Fruit fly (Drosophila melanogaster) whole organism, wandering third instar larva: ENCODE results near the gene CAH9.

Source experiments
- Abd-B ChIP-seq: fragments of >200 bp; optimal IDR thresholded peaks from 2 replicates; lab custom pipeline; 2017; ENCODE audit warnings: missing biosample characterization, missing genetic modification characterization
- CG32264 ChIP-seq: fragments of 200-800 bp; sonication (Bioruptor generic); optimal IDR thresholded peaks from 2 replicates; lab custom pipeline; 2016; ENCODE audit warnings: missing biosample characterization, missing genetic modification characterization
- CG9705 ChIP-seq: fragments of 200-800 bp; sonication (Bioruptor generic); optimal IDR thresholded peaks from 2 replicates; lab custom pipeline; 2018; ENCODE audit warnings: missing biosample characterization, mild to moderate bottlenecking, missing genetic modification characterization
- CrebA ChIP-seq: fragments of 200-800 bp; sonication (Bioruptor generic); optimal IDR thresholded peaks from 2 replicates; lab custom pipeline; 2016; ENCODE audit warnings: missing biosample characterization, mild to moderate bottlenecking, missing genetic modification characterization, borderline replicate concordance
- Dfd ChIP-seq: fragments of >200 bp; optimal IDR thresholded peaks from 2 replicates; lab custom pipeline; 2017; ENCODE audit warnings: missing biosample characterization, missing genetic modification characterization
- Dif ChIP-seq: fragments of 200-275, 200-300 bp; sonication (Bioruptor generic); optimal IDR thresholded peaks from 2 replicates; lab custom pipeline; 2018; ENCODE audit warnings: missing biosample characterization, missing genetic modification characterization; ENCODE audit not compliant: partially characterized antibody
- GATAd ChIP-seq: sonication (Bioruptor generic); optimal IDR thresholded peaks from 2 replicates; lab custom pipeline; 2016; ENCODE audit warnings: missing biosample characterization, missing genetic modification characterization
- HLH106 ChIP-seq: fragments of 200-800 bp; optimal IDR thresholded peaks from 3 replicates; lab custom pipeline; 2019; ENCODE audit warnings: missing biosample characterization, mild to moderate bottlenecking, missing genetic modification characterization, moderate library complexity
- Hnf4 ChIP-seq: fragments of 200-800 bp; sonication (Bioruptor generic); optimal IDR thresholded peaks from 2 replicates; lab custom pipeline; 2016; ENCODE audit warnings: missing biosample characterization, mild to moderate bottlenecking, missing genetic modification characterization
- Hr78 ChIP-seq: fragments of >200 bp; optimal IDR thresholded peaks from 2 replicates; lab custom pipeline; 2017; ENCODE audit warnings: missing biosample characterization, missing genetic modification characterization
- Hr83 ChIP-seq: fragments of 200-300 bp; sonication (Bioruptor generic); optimal IDR thresholded peaks from 2 replicates; lab custom pipeline; 2016; ENCODE audit warnings: missing biosample characterization, mild to moderate bottlenecking, missing genetic modification characterization, moderate library complexity; ENCODE audit not compliant: poor library complexity, severe bottlenecking
- Jra ChIP-seq: sonication (Bioruptor generic); optimal IDR thresholded peaks from 2 replicates; lab custom pipeline; 2016; ENCODE audit warnings: missing biosample characterization, missing genetic modification characterization
- Mio ChIP-seq: sonication (Bioruptor generic); optimal IDR thresholded peaks from 2 replicates; lab custom pipeline; 2016; ENCODE audit warnings: missing biosample characterization, missing genetic modification characterization
- Myc ChIP-seq: fragments of >200 bp; optimal IDR thresholded peaks from 2 replicates; lab custom pipeline; 2017
- N ChIP-seq: fragments of >200 bp; optimal IDR thresholded peaks from 2 replicates; lab custom pipeline; 2018; ENCODE audit warnings: missing biosample characterization, missing external identifiers, missing genetic modification characterization
- OdsH ChIP-seq: fragments of 200-800 bp; sonication (Bioruptor generic); optimal IDR thresholded peaks from 2 replicates; lab custom pipeline; 2016; ENCODE audit warnings: missing biosample characterization, mild to moderate bottlenecking, missing genetic modification characterization
- Rel ChIP-seq, 2 experiments: fragments of 200-800 bp; sonication (Bioruptor generic) in 1 of 2; optimal IDR thresholded peaks; 2 replicates in 1 of 2; 3 replicates in 1 of 2; lab custom pipeline; 2016 to 2019; ENCODE audit warnings: mild to moderate bottlenecking in 2 of 2, missing biosample characterization in 2 of 2, missing genetic modification characterization in 2 of 2, moderate library complexity in 1 of 2
- Sp1 ChIP-seq: fragments of 200-800 bp; sonication (Bioruptor generic); optimal IDR thresholded peaks from 3 replicates; lab custom pipeline; 2019; ENCODE audit warnings: missing biosample characterization, mild to moderate bottlenecking, missing genetic modification characterization, moderate library complexity
- Vsx2 ChIP-seq: fragments of 200-300, 225-300 bp; sonication (Bioruptor generic); optimal IDR thresholded peaks from 2 replicates; lab custom pipeline; 2018; ENCODE audit warnings: missing biosample characterization, missing genetic modification characterization; ENCODE audit not compliant: partially characterized antibody
- br ChIP-seq: fragments of 200-800 bp; sonication (Bioruptor generic); optimal IDR thresholded peaks from 2 replicates; lab custom pipeline; 2016; ENCODE audit warnings: missing biosample characterization, missing genetic modification characterization
- brk ChIP-seq: fragments of 200-800 bp; sonication (Bioruptor generic); optimal IDR thresholded peaks from 2 replicates; lab custom pipeline; 2016; ENCODE audit warnings: missing biosample characterization, mild to moderate bottlenecking, missing genetic modification characterization
- dl ChIP-seq, 2 experiments: fragments of 175-275, 200-275 bp in 1 of 2; fragments of 200-275 bp in 1 of 2; sonication (Bioruptor generic); optimal IDR thresholded peaks; lab custom pipeline; 2018; ENCODE audit warnings: mild to moderate bottlenecking in 2 of 2, missing biosample characterization in 2 of 2, missing genetic modification characterization in 2 of 2, moderate library complexity in 2 of 2; ENCODE audit not compliant: partially characterized antibody in 2 of 2, insufficient read depth in 1 of 2
- dmrt93B ChIP-seq: fragments of 200-800 bp; sonication (Bioruptor generic); optimal IDR thresholded peaks from 2 replicates; lab custom pipeline; 2018; ENCODE audit warnings: missing biosample characterization, mild to moderate bottlenecking, missing genetic modification characterization
- dsf ChIP-seq: sonication (Bioruptor generic); optimal IDR thresholded peaks from 2 replicates; lab custom pipeline; 2016; ENCODE audit warnings: missing biosample characterization, missing genetic modification characterization, borderline replicate concordance
- ey ChIP-seq: fragments of 200-800 bp; sonication (Bioruptor generic); optimal IDR thresholded peaks from 2 replicates; lab custom pipeline; 2016; ENCODE audit warnings: missing biosample characterization, missing genetic modification characterization
- foxo ChIP-seq, 2 experiments: fragments of 200-800 bp; sonication (Bioruptor generic); optimal IDR thresholded peaks; 2 replicates in 1 of 2; 3 replicates in 1 of 2; lab custom pipeline; 2016 to 2017; ENCODE audit warnings: missing biosample characterization in 2 of 2, missing genetic modification characterization in 2 of 2
- fru ChIP-seq: fragments of 200-800 bp; sonication (Bioruptor generic); optimal IDR thresholded peaks from 3 replicates; lab custom pipeline; 2016; ENCODE audit warnings: missing biosample characterization, mild to moderate bottlenecking, missing genetic modification characterization
- h ChIP-seq: fragments of 200-800 bp; sonication (Bioruptor generic); optimal IDR thresholded peaks from 3 replicates; lab custom pipeline; 2016; ENCODE audit warnings: missing biosample characterization, mild to moderate bottlenecking, missing genetic modification characterization
- jim ChIP-seq: fragments of 175-275, 200-325 bp; sonication (Bioruptor generic); optimal IDR thresholded peaks from 2 replicates; lab custom pipeline; 2016; ENCODE audit warnings: missing biosample characterization, mild to moderate bottlenecking, missing genetic modification characterization
- lola ChIP-seq: fragments of >200 bp; optimal IDR thresholded peaks from 2 replicates; lab custom pipeline; 2017; ENCODE audit warnings: missing biosample characterization, missing genetic modification characterization
- pan ChIP-seq: fragments of >200 bp; optimal IDR thresholded peaks from 2 replicates; lab custom pipeline; 2017
- psq ChIP-seq: fragments of 200-800 bp; sonication (Bioruptor generic); optimal IDR thresholded peaks from 3 replicates; lab custom pipeline; 2017; ENCODE audit warnings: missing biosample characterization, mild to moderate bottlenecking, missing genetic modification characterization, moderate library complexity
- rgr ChIP-seq: fragments of 200-800 bp; sonication (Bioruptor generic); optimal IDR thresholded peaks from 3 replicates; lab custom pipeline; 2016; ENCODE audit warnings: missing biosample characterization, mild to moderate bottlenecking, missing genetic modification characterization
- sage ChIP-seq: fragments of 200-800 bp; sonication (Bioruptor generic); optimal IDR thresholded peaks from 2 replicates; lab custom pipeline; 2016; ENCODE audit warnings: missing biosample characterization, mild to moderate bottlenecking, missing genetic modification characterization
- sv ChIP-seq: fragments of 200-800 bp; sonication (Bioruptor generic); optimal IDR thresholded peaks from 3 replicates; lab custom pipeline; 2016; ENCODE audit warnings: missing biosample characterization, missing genetic modification characterization
- tai ChIP-seq: sonication (Bioruptor generic); optimal IDR thresholded peaks from 2 replicates; lab custom pipeline; 2016; ENCODE audit warnings: missing biosample characterization, missing genetic modification characterization
- usp ChIP-seq: fragments of >200 bp; optimal IDR thresholded peaks from 2 replicates; lab custom pipeline; 2017; ENCODE audit warnings: missing biosample characterization, missing genetic modification characterization
- woc ChIP-seq: sonication (Bioruptor generic); optimal IDR thresholded peaks from 2 replicates; lab custom pipeline; 2016; ENCODE audit warnings: missing biosample characterization, mild to moderate bottlenecking, missing genetic modification characterization

The CAH9 gene

dm6 chr3R:27130551-27131161, 24.7 kb upstream of the CAH9 start:
- no peak for TF ChIP-seq CrebA (GFP tag; lab: Kevin White, UChicago)
- peak; percentile 35 for TF ChIP-seq Dif (GFP tag; lab: Kevin White, UChicago)
- TF ChIP-seq Hr78: no peak
- no peak for TF ChIP-seq Rel (GFP tag; optimal IDR thresholded peaks at IDR 0.05; lab: Kevin White, UChicago)
- peak; percentile 94 for TF ChIP-seq Rel (tag; optimal IDR thresholded peaks at IDR 0.05; lab: Kevin White, UChicago)

- peak; percentile 60 for TF ChIP-seq Sp1 (GFP tag; lab: Kevin White, UChicago)
- TF ChIP-seq Rel (GFP tag; optimal IDR thresholded peaks at IDR 0.05; lab: Kevin White, UChicago): peak; percentile 82
- TF ChIP-seq Rel (tag; optimal IDR thresholded peaks at IDR 0.05; lab: Kevin White, UChicago): peak; percentile 62
- TF ChIP-seq Abd-B (GFP tag; lab: Kevin White, UChicago): no peak
- TF ChIP-seq CG9705 (GFP tag; lab: Kevin White, UChicago): no peak
- TF ChIP-seq GATAd: no peak
- TF ChIP-seq HLH106 (tag; lab: Kevin White, UChicago): peak; percentile 66
- TF ChIP-seq dsf (GFP tag; lab: Kevin White, UChicago): no peak
- TF ChIP-seq Myc: no peak
- no peak for TF ChIP-seq pan (lab: Kevin White, UChicago)
- peak; percentile 31 for TF ChIP-seq Hnf4
- no peak for TF ChIP-seq lola
- TF ChIP-seq sage (GFP tag; lab: Kevin White, UChicago): peak; percentile 2
- TF ChIP-seq fru (GFP tag; lab: Kevin White, UChicago): peak; percentile 75
- peak; percentile 82 for TF ChIP-seq Hr83 (GFP tag; lab: Kevin White, UChicago)
- no peak for TF ChIP-seq dl (GFP tag; optimal IDR thresholded peaks at IDR 0.05; lab: Kevin White, UChicago; ENCODE audit: insufficient read depth in 1 of 2, partially characterized antibody in 2 of 2)
- TF ChIP-seq tai: no peak
- TF ChIP-seq dmrt93B (GFP tag; lab: Kevin White, UChicago): peak; percentile 29
- no peak for TF ChIP-seq usp (GFP tag; lab: Kevin White, UChicago)
- TF ChIP-seq psq: peak; percentile 73
- TF ChIP-seq Mio (GFP tag; lab: Kevin White, UChicago): no peak
- TF ChIP-seq rgr (GFP tag; lab: Kevin White, UChicago): peak; percentile 64
- peak in 1 of 2 experiments; percentile 75 for TF ChIP-seq foxo (GFP tag; optimal IDR thresholded peaks at IDR 0.05; lab: Kevin White, UChicago)
- no peak for TF ChIP-seq Hr78
- TF ChIP-seq Vsx2: peak; percentile 30
- peak; percentile 61 for TF ChIP-seq br
- peak; percentile 23 for TF ChIP-seq Dif (GFP tag; lab: Kevin White, UChicago)
- TF ChIP-seq OdsH: peak; percentile 60
- TF ChIP-seq Dfd: no peak
- TF ChIP-seq Jra (GFP tag; lab: Kevin White, UChicago): peak; percentile 66
- peak; percentile 79 for TF ChIP-seq h (GFP tag; lab: Kevin White, UChicago)
- TF ChIP-seq woc: peak; percentile 62
- TF ChIP-seq sv: no peak
- no peak for TF ChIP-seq brk
- peak; percentile 16 for TF ChIP-seq CG32264 (GFP tag; lab: Kevin White, UChicago)
- TF ChIP-seq jim (GFP tag; lab: Kevin White, UChicago): peak; percentile 82
- no peak for TF ChIP-seq N (GFP tag; lab: Kevin White, UChicago)
- peak; percentile 65 for TF ChIP-seq ey (GFP tag; lab: Kevin White, UChicago)
- TF ChIP-seq CrebA (GFP tag; lab: Kevin White, UChicago): no peak
These were observed 23.8 kb upstream of the CAH9 start for dm6 chr3R:27129580-27130385.
